Worm (Caenorhabditis elegans) whole organism, L4 larva: Measurements from ENCODE around the gene nhr-106.
A peak's percentile ranks its signal among the peaks of the same experiment; 100 is the strongest.

Experiments used
- F26F4.8 ChIP-seq: fragments of 200-800 bp; sonication (Bioruptor generic); conservative IDR thresholded peaks from 2 replicates; pipeline ENCODE4 v1.3.6; 2022; ENCODE audit warnings: missing genetic modification characterization, missing compliant biosample characterization
- F44E2.7 ChIP-seq: fragments of 200-800 bp; sonication (Bioruptor generic); IDR thresholded peaks from 2 replicates; pipeline ENCODE4 v2.1.2; 2022; ENCODE audit warnings: missing genetic modification characterization, missing compliant biosample characterization
- R02D3.7 ChIP-seq: fragments of 150-350 bp; sonication (generic microtip); optimal IDR thresholded peaks from 3 replicates; lab custom pipeline; 2014; ENCODE audit warnings: missing biosample characterization, missing genetic modification characterization
- T20F7.1 ChIP-seq: fragments of 200-800 bp; sonication (Bioruptor generic); optimal IDR thresholded peaks from 2 replicates; lab custom pipeline; 2018; ENCODE audit warnings: mild to moderate bottlenecking, missing genetic modification characterization, missing compliant biosample characterization
- Y48G9A.11 ChIP-seq: fragments of 200-800 bp; sonication (Bioruptor generic); IDR thresholded peaks from 2 replicates; pipeline ENCODE4 v1.3.6; 2022; ENCODE audit warnings: missing genetic modification reagents, missing genetic modification characterization, missing compliant biosample characterization
- Y5F2A.4 ChIP-seq: fragments of 200-800 bp; sonication (Bioruptor generic); optimal IDR thresholded peaks from 2 replicates; lab custom pipeline; 2018; ENCODE audit warnings: mild to moderate bottlenecking, missing genetic modification characterization, missing compliant biosample characterization
- ZK337.2 ChIP-seq: fragments of 200-800 bp; sonication (Bioruptor generic); IDR thresholded peaks from 2 replicates; pipeline ENCODE4 v1.3.6; 2022; ENCODE audit warnings: missing genetic modification reagents, missing genetic modification characterization, missing compliant biosample characterization
- ZK546.5 ChIP-seq, 2 experiments: sonication (generic microtip); optimal IDR thresholded peaks; 2 replicates each; lab custom pipeline; 2017; ENCODE audit warnings: missing biosample characterization in 2 of 2, missing genetic modification characterization in 2 of 2
- aha-1 ChIP-seq: fragments of 150-350 bp; peaks from one replicate; lab custom pipeline; 2014; ENCODE audit warnings: missing biosample characterization, missing genetic modification characterization
- attf-4 ChIP-seq: sonication (generic microtip); optimal IDR thresholded peaks from 3 replicates; lab custom pipeline; 2017; ENCODE audit warnings: missing biosample characterization, missing genetic modification characterization
- ceh-20 ChIP-seq: fragments of 200-800 bp; sonication (Bioruptor generic); IDR thresholded peaks from 2 replicates; pipeline ENCODE4 v1.3.6; 2022; ENCODE audit warnings: missing genetic modification reagents, missing genetic modification characterization, missing compliant biosample characterization
- ceh-28 ChIP-seq: fragments of 150-350 bp; optimal IDR thresholded peaks from 2 replicates; lab custom pipeline; 2014; ENCODE audit warnings: missing biosample characterization, missing genetic modification reagents, missing genetic modification characterization
- ceh-32 ChIP-seq: sonication (generic microtip); optimal IDR thresholded peaks from 2 replicates; lab custom pipeline; 2016; ENCODE audit warnings: mild to moderate bottlenecking, missing genetic modification characterization, missing compliant biosample characterization; ENCODE audit not compliant: poor library complexity
- ceh-62 ChIP-seq: sonication (generic microtip); optimal IDR thresholded peaks from 2 replicates; lab custom pipeline; 2017; ENCODE audit warnings: missing biosample characterization, missing genetic modification characterization
- ceh-82 ChIP-seq: sonication (generic microtip); optimal IDR thresholded peaks from 2 replicates; lab custom pipeline; 2017; ENCODE audit warnings: missing biosample characterization, missing genetic modification characterization
- cey-2 ChIP-seq: sonication (generic microtip); optimal IDR thresholded peaks from 3 replicates; lab custom pipeline; 2017; ENCODE audit warnings: missing genetic modification characterization, mild to moderate bottlenecking, missing compliant biosample characterization, antibody characterized with exemption, borderline replicate concordance; ENCODE audit not compliant: insufficient read depth
- ctbp-1 ChIP-seq: fragments of 200-800 bp; sonication (Bioruptor generic); IDR thresholded peaks from 2 replicates; pipeline ENCODE4 v1.3.6; 2022; ENCODE audit warnings: missing genetic modification reagents, missing genetic modification characterization, missing compliant biosample characterization
- daf-12 ChIP-seq: fragments of 150-350 bp; optimal IDR thresholded peaks from 2 replicates; lab custom pipeline; 2014; ENCODE audit warnings: missing biosample characterization, missing genetic modification reagents, missing genetic modification characterization
- daf-16 ChIP-seq, 3 experiments: sonication (generic microtip); optimal IDR thresholded peaks; 2 replicates each; lab custom pipeline; 2016 to 2017; ENCODE audit warnings: missing genetic modification characterization in 3 of 3, missing genetic modification reagents in 3 of 3, mild to moderate bottlenecking in 2 of 3, missing compliant biosample characterization in 2 of 3, missing biosample characterization in 1 of 3, moderate library complexity in 1 of 3
- daf-19 ChIP-seq: fragments of 200-800 bp; sonication (Bioruptor generic); conservative IDR thresholded peaks from 2 replicates; pipeline ENCODE4 v1.3.6; 2022; ENCODE audit warnings: missing genetic modification characterization, missing compliant biosample characterization
- daf-8 ChIP-seq: fragments of 200-800 bp; sonication (Bioruptor generic); IDR thresholded peaks from 2 replicates; pipeline ENCODE4 v1.3.6; 2022; ENCODE audit warnings: missing genetic modification characterization, missing compliant biosample characterization
- dmd-6 ChIP-seq: fragments of 200-800 bp; sonication (Bioruptor generic); IDR thresholded peaks from 2 replicates; pipeline ENCODE4 v1.3.6; 2022; ENCODE audit warnings: missing genetic modification reagents, missing genetic modification characterization, missing compliant biosample characterization
- dpl-1 ChIP-seq: fragments of 150-350 bp; optimal IDR thresholded peaks from 2 replicates; lab custom pipeline; 2014; ENCODE audit warnings: missing biosample characterization, missing genetic modification reagents, missing genetic modification characterization
- egl-43 ChIP-seq: fragments of 200-800 bp; sonication (Bioruptor generic); IDR thresholded peaks from 2 replicates; pipeline ENCODE4 v1.3.6; 2022; ENCODE audit warnings: missing genetic modification reagents, missing genetic modification characterization, missing compliant biosample characterization
- hif-1 ChIP-seq, 2 experiments: sonication (generic microtip); optimal IDR thresholded peaks; 2 replicates each; lab custom pipeline; 2016 to 2017; ENCODE audit warnings: missing compliant biosample characterization in 2 of 2, missing genetic modification characterization in 2 of 2, missing genetic modification reagents in 2 of 2, missing genotype in 2 of 2, mild to moderate bottlenecking in 1 of 2
- hlh-11 ChIP-seq: fragments of 200-800 bp; sonication (Bioruptor generic); optimal IDR thresholded peaks from 2 replicates; lab custom pipeline; 2018; ENCODE audit warnings: mild to moderate bottlenecking, missing genetic modification characterization, missing compliant biosample characterization
- jun-1 ChIP-seq: fragments of 150-350 bp; optimal IDR thresholded peaks from 2 replicates; lab custom pipeline; 2014; ENCODE audit warnings: missing biosample characterization, missing genetic modification reagents, missing genetic modification characterization
- lim-7 ChIP-seq: fragments of 200-800 bp; sonication (Bioruptor generic); IDR thresholded peaks from 2 replicates; pipeline ENCODE4 v1.3.6; 2022; ENCODE audit warnings: missing genetic modification characterization, missing compliant biosample characterization
- lin-1 ChIP-seq: fragments of 200-800 bp; sonication (Bioruptor generic); IDR thresholded peaks from 2 replicates; pipeline ENCODE4 v1.3.6; 2022; ENCODE audit warnings: missing genetic modification reagents, missing genetic modification characterization, missing compliant biosample characterization
- lin-13 ChIP-seq: fragments of 150-350 bp; optimal IDR thresholded peaks from 2 replicates; lab custom pipeline; 2014; ENCODE audit warnings: missing biosample characterization, missing genetic modification reagents, missing genetic modification characterization
- lin-15B ChIP-seq: fragments of 150-350 bp; sonication (generic microtip); optimal IDR thresholded peaks from 3 replicates; lab custom pipeline; 2014; ENCODE audit warnings: missing biosample characterization, missing genetic modification characterization
- lin-29 ChIP-seq: fragments of 200-800 bp; sonication (Bioruptor generic); IDR thresholded peaks from 2 replicates; pipeline ENCODE4 v1.3.6; 2022; ENCODE audit warnings: missing genetic modification reagents, missing genetic modification characterization, missing compliant biosample characterization
- madf-5 ChIP-seq, 2 experiments: fragments of 200-800 bp; sonication (Bioruptor generic); IDR thresholded peaks; 2 replicates each; pipeline ENCODE4 v1.3.6; 2022; ENCODE audit warnings: missing compliant biosample characterization in 2 of 2, missing genetic modification characterization in 2 of 2
- mdl-1 ChIP-seq, 2 experiments: fragments of 150-350 bp in 1 of 2; sonication (generic microtip) in 1 of 2; optimal IDR thresholded peaks; 2 replicates each; lab custom pipeline; 2014 to 2017; ENCODE audit warnings: missing biosample characterization in 2 of 2, missing genetic modification characterization in 2 of 2
- mdt-29 ChIP-seq: fragments of 200-800 bp; sonication (Bioruptor generic); IDR thresholded peaks from 2 replicates; pipeline ENCODE4 v1.3.6; 2022; ENCODE audit warnings: missing genetic modification reagents, missing genetic modification characterization, missing compliant biosample characterization
- mxl-2 ChIP-seq: fragments of 200-800 bp; sonication (Bioruptor generic); conservative IDR thresholded peaks from 2 replicates; pipeline ENCODE4 v1.3.6; 2022; ENCODE audit warnings: missing genetic modification reagents, missing genetic modification characterization, missing compliant biosample characterization
- mxl-3 ChIP-seq: fragments of 200-800 bp; sonication (Bioruptor generic); optimal IDR thresholded peaks from 2 replicates; lab custom pipeline; 2018; ENCODE audit warnings: mild to moderate bottlenecking, missing genetic modification characterization, missing compliant biosample characterization
- nhr-111 ChIP-seq: fragments of 200-800 bp; sonication (Bioruptor generic); optimal IDR thresholded peaks from 2 replicates; lab custom pipeline; 2018; ENCODE audit warnings: mild to moderate bottlenecking, missing genetic modification characterization, missing compliant biosample characterization
- nhr-237 ChIP-seq: sonication (generic microtip); optimal IDR thresholded peaks from 2 replicates; lab custom pipeline; 2017; ENCODE audit warnings: missing biosample characterization, missing genetic modification characterization
- nhr-28 ChIP-seq: fragments of 150-350 bp; optimal IDR thresholded peaks from 2 replicates; lab custom pipeline; 2014; ENCODE audit warnings: missing biosample characterization, missing genetic modification characterization
- nhr-42 ChIP-seq: fragments of 200-800 bp; sonication (Bioruptor generic); IDR thresholded peaks from 2 replicates; pipeline ENCODE4 v1.3.6; 2022; ENCODE audit warnings: missing genetic modification characterization, missing compliant biosample characterization
- nhr-6 ChIP-seq: fragments of 150-350 bp; optimal IDR thresholded peaks from 2 replicates; lab custom pipeline; 2014; ENCODE audit warnings: missing biosample characterization, missing genetic modification characterization
- nhr-76 ChIP-seq: fragments of 150-350 bp; optimal IDR thresholded peaks from 2 replicates; lab custom pipeline; 2014; ENCODE audit warnings: missing biosample characterization, missing genetic modification characterization
- nhr-77 ChIP-seq: fragments of 150-350 bp; optimal IDR thresholded peaks from 2 replicates; lab custom pipeline; 2014; ENCODE audit warnings: missing biosample characterization, missing genetic modification characterization
- set-16 ChIP-seq: fragments of 200-800 bp; sonication (Bioruptor generic); IDR thresholded peaks from 2 replicates; pipeline ENCODE4 v1.3.6; 2022; ENCODE audit warnings: missing genetic modification reagents, missing genetic modification characterization, missing compliant biosample characterization
- unc-62 ChIP-seq, 3 experiments: fragments of 150-350 bp in 1 of 3; sonication (generic microtip); optimal IDR thresholded peaks in 2 of 3; peaks in 1 of 3; 1 replicate in 1 of 3; 2 replicates in 2 of 3; lab custom pipeline; 2014 to 2017; ENCODE audit warnings: missing biosample characterization in 3 of 3, missing genetic modification characterization in 3 of 3, missing genetic modification reagents in 3 of 3, missing genotype in 1 of 3
- zag-1 ChIP-seq: fragments of 150-350 bp; optimal IDR thresholded peaks from 2 replicates; lab custom pipeline; 2014; ENCODE audit warnings: missing biosample characterization, missing genetic modification characterization
- zip-2 ChIP-seq: fragments of 150-350 bp; optimal IDR thresholded peaks from 2 replicates; lab custom pipeline; 2014; ENCODE audit warnings: missing biosample characterization, missing genetic modification characterization

The nhr-106 gene

DNA sequence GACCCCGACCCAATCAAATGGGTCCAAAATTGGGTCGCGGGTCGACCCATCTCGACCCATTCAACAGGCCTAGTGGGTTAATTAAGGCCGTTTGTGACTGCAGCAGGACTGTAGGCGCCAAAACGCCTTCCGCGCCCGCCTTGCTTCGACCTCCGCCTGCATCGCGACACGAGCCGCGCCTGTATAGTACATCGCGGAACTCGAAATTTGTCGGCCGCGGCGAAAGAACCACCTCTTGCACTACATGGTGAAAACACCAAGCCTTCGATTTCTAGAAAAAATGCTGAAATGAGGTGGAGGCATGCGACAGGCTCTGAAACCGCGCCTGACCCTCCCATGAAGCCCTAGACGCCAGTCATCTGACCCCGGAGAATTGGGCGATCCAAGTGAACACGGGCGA, 1.4 kb upstream of the nhr-106 start:
- TF ChIP-seq aha-1 (tag; lab: Kevin White, UChicago): peak; percentile 11
- no peak for TF ChIP-seq nhr-237 (tag; lab: Kevin White, UChicago)
- peak; percentile 64 for TF ChIP-seq set-16 (GFP tag; lab: Robert Waterston, UW)
- TF ChIP-seq egl-43: 0 out of 2 replicates have a peak, but pooled peaks have one; percentile 63
- no peak for TF ChIP-seq F44E2.7 (GFP tag; lab: Robert Waterston, UW)
- 0 out of 2 replicates have a peak, but pooled peaks have one; percentile 3 for TF ChIP-seq lim-7 (GFP tag; lab: Robert Waterston, UW)

DNA sequence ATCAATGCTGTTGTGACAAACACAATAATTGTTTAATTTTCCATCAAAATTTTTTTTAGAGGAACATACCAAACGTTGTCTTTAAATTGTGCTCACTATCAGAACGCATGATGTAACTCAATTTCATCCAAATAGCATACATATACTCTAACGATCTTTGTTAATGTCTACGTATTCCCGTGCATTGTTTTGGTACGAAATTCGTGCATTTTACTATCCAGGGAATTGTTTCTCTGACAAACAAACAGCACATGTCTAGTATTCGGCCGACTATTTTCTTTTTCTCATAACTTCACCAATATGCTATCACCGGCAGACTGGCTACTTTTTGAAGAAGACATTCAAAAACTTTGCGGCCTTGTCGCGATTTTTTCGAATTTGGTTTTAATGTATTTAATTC, 2.0 kb downstream of the nhr-106 start, which contains the start of gene str-196:
str-196 (plus strand) TSS at position 301 of the 400 bp plus-strand sequence.
- no peak for TF ChIP-seq hif-1 (tag; optimal IDR thresholded peaks at IDR 0.05; lab: Kevin White, UChicago)
- no peak for TF ChIP-seq ctbp-1 (GFP tag; lab: Robert Waterston, UW)
- TF ChIP-seq daf-16 (GFP tag; optimal IDR thresholded peaks at IDR 0.05; lab: Kevin White, UChicago): no peak
- TF ChIP-seq daf-16 (tag; optimal IDR thresholded peaks at IDR 0.05; lab: Kevin White, UChicago): no peak
- TF ChIP-seq nhr-42 (GFP tag; lab: Robert Waterston, UW): no peak
- TF ChIP-seq T20F7.1 (GFP tag; lab: Kevin White, UChicago): no peak
- TF ChIP-seq hlh-11 (tag; lab: Kevin White, UChicago): no peak
- no peak for TF ChIP-seq daf-8 (GFP tag; lab: Robert Waterston, UW)
- no peak for TF ChIP-seq nhr-28 (tag; lab: Kevin White, UChicago)
- TF ChIP-seq Y5F2A.4: no peak
- TF ChIP-seq unc-62 (GFP tag; optimal IDR thresholded peaks at IDR 0.05 in 1 of 2; lab: Kevin White, UChicago): no peak
- no peak for TF ChIP-seq unc-62 (tag; optimal IDR thresholded peaks at IDR 0.05; lab: Kevin White, UChicago)
- TF ChIP-seq R02D3.7 (tag; lab: Kevin White, UChicago): no peak
- no peak for TF ChIP-seq aha-1 (tag; lab: Kevin White, UChicago)
- no peak for TF ChIP-seq ceh-32 (tag; lab: Kevin White, UChicago)
- no peak for TF ChIP-seq ceh-28 (tag; lab: Kevin White, UChicago)
- TF ChIP-seq ZK337.2: no peak
- no peak for TF ChIP-seq madf-5 (GFP tag; IDR thresholded peaks at IDR 0.05; lab: Robert Waterston, UW)

DNA sequence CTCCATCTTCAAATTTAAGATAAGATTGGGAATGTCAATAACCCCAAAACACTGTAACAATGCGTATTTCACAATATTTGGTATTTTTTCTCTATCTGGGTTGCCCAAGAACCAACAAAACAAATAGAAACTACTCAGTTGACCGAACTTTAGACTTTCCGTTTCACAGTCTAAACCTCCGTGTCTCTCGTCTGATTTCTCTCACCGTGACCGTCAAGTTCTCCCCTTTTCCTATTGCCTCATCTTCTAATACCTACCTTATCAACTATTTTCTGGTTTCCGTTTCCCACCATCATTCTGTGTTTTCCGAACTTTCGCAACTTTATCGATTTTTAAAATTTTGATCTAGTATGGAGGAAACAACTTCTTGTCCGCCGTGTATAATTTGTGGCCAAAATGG, 4.9 kb downstream of the nhr-106 start, which contains the start of gene nhr-131:
nhr-131 (plus strand) TSS at position 87 of the 400 bp plus-strand sequence.
- no peak for TF ChIP-seq F26F4.8
- no peak for TF ChIP-seq zip-2 (tag; lab: Kevin White, UChicago)
- no peak for TF ChIP-seq dpl-1
- TF ChIP-seq jun-1 (tag; lab: Kevin White, UChicago): no peak
- TF ChIP-seq lin-29: no peak
- TF ChIP-seq T20F7.1 (GFP tag; lab: Kevin White, UChicago): no peak
- TF ChIP-seq nhr-111: no peak
- peak; percentile 77 for TF ChIP-seq dmd-6 (GFP tag; lab: Robert Waterston, UW)
- peak; percentile 87 for TF ChIP-seq nhr-28 (tag; lab: Kevin White, UChicago)
- no peak for TF ChIP-seq ceh-62 (tag; lab: Kevin White, UChicago)
- TF ChIP-seq daf-8 (GFP tag; lab: Robert Waterston, UW): no peak
- no peak for TF ChIP-seq nhr-6 (tag; lab: Kevin White, UChicago)
- TF ChIP-seq mxl-2: no peak
- TF ChIP-seq lin-1: peak; percentile 58; the same call in 1 of the 2 replicates
- no peak for TF ChIP-seq ceh-82 (tag; lab: Kevin White, UChicago)
- no peak for TF ChIP-seq Y48G9A.11 (GFP tag; lab: Robert Waterston, UW)
- TF ChIP-seq ceh-20 (GFP tag; lab: Robert Waterston, UW): no peak
- no peak for TF ChIP-seq lin-15B (tag; lab: Kevin White, UChicago)
- no peak for TF ChIP-seq zag-1
- TF ChIP-seq attf-4: no peak
- no peak for TF ChIP-seq cey-2 (tag; lab: Kevin White, UChicago)
- TF ChIP-seq ZK546.5 (tag; optimal IDR thresholded peaks at IDR 0.05; lab: Kevin White, UChicago): no peak
- TF ChIP-seq mxl-3 (GFP tag; lab: Kevin White, UChicago): no peak
- peak; percentile 38 for TF ChIP-seq nhr-77 (tag; lab: Kevin White, UChicago)
- TF ChIP-seq mdt-29 (GFP tag; lab: Robert Waterston, UW): no peak
- TF ChIP-seq set-16 (GFP tag; lab: Robert Waterston, UW): no peak
- TF ChIP-seq mdl-1 (tag; optimal IDR thresholded peaks at IDR 0.05; lab: Kevin White, UChicago): peak in 1 of 2 experiments; percentile 10
- no peak for TF ChIP-seq lin-13 (GFP tag; lab: Kevin White, UChicago)
- TF ChIP-seq daf-19 (GFP tag; lab: Robert Waterston, UW): no peak
- no peak for TF ChIP-seq daf-12
- no peak for TF ChIP-seq nhr-76 (tag; lab: Kevin White, UChicago)
